Fruit fly (Drosophila melanogaster): ENCODE results near the gene PolI.

Gene PolI

DNA sequence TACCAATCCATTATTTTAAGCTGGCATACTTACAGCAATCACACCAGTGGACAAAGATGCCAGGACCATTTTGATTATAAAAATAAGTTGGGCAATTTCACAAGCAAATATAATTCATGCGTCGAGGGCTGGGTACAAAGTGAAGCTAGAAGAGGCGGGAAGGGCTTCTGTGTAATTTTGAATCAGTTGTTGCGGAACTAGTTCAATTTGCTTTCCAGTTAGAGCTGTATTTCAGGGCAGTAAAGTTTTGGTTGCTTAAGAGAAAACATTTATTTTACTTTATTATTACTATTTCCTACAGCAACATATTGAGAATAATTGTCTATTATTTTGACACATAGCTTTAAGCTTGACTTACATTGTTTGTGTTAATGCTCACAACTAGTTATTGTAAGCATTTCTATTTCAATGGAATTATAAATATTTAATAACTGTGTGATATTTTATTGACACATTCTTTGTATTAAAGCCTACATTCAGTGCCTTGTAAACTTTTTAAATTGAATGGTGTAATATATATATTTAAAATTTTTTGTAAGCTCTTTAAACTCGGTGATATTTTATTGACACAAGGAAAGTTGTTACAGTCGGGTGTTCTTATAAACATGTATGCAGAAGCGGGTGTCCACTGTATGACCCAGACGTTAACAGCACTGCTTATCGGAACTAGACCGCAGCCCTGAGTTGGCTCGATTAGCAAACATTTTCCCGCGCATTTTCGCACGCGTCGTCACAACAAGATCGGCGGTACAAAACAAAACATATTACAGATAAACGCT lies 31.2 kb downstream of the PolI start, which contains the start of the genes RPA1 and Mcm2 (continued):
- TF ChIP-seq chn (GFP tag; optimal IDR thresholded peaks at IDR 0.05) (peak; percentile 68), scrt (GFP tag; optimal IDR thresholded peaks at IDR 0.05) (peak; percentile 55), az2 (GFP tag; optimal IDR thresholded peaks at IDR 0.05) (peak; percentile 81), CG4404 (GFP tag; IDR thresholded peaks at IDR 0.05) (peak; percentile 65), CG17361 (GFP tag; IDR thresholded peaks at IDR 0.05) (peak; percentile 95), seq (GFP tag; IDR thresholded peaks at IDR 0.05) (peak; percentile 43; the same call in 1 of the 2 replicates), pzg (GFP tag; optimal IDR thresholded peaks at IDR 0.05) (peak; percentile 49), onecut (GFP tag; IDR thresholded peaks at IDR 0.05) (peak; percentile 44), CG18619 (GFP tag; optimal IDR thresholded peaks at IDR 0.05) (peak; percentile 80), HLH3B (GFP tag; IDR thresholded peaks at IDR 0.05) (peak; percentile 56), dan (GFP tag; IDR thresholded peaks at IDR 0.05) (no peak), oc (tag; optimal IDR thresholded peaks at IDR 0.05) (peak; percentile 40), klu (GFP tag; IDR thresholded peaks at IDR 0.05) (peak; percentile 80), CG6791 (GFP tag; IDR thresholded peaks at IDR 0.05; ENCODE audit: partially characterized antibody) (peak; percentile 43; the same call in 1 of the 3 replicates), CG8281 (tag; optimal IDR thresholded peaks at IDR 0.05) (peak; percentile 50), ken (GFP tag; IDR thresholded peaks at IDR 0.05) (peak; percentile 78), rib (GFP tag; IDR thresholded peaks at IDR 0.05) (peak; percentile 14; the same call in 1 of the 2 replicates), corto (GFP tag; optimal IDR thresholded peaks at IDR 0.05) (no peak), exex (tag; optimal IDR thresholded peaks at IDR 0.05) (no peak), gem (tag; optimal IDR thresholded peaks at IDR 0.05) (peak; percentile 84), Xbp1 (GFP tag; optimal IDR thresholded peaks at IDR 0.05) (peak; percentile 88), slbo (GFP tag; IDR thresholded peaks at IDR 0.05) (peak; percentile 95), CrebB (tag; optimal IDR thresholded peaks at IDR 0.05) (no peak), E2f1 (GFP tag; IDR thresholded peaks at IDR 0.05) (peak; percentile 93), CG33557 (GFP tag; optimal IDR thresholded peaks at IDR 0.05) (peak; percentile 76), CG15601 (tag; optimal IDR thresholded peaks at IDR 0.05) (peak; percentile 47), Hmr (GFP tag; optimal IDR thresholded peaks at IDR 0.05) (peak; percentile 80), hbn (GFP tag; IDR thresholded peaks at IDR 0.05; ENCODE audit: partially characterized antibody) (no peak), CG9876 (GFP tag; optimal IDR thresholded peaks at IDR 0.05) (peak; percentile 17), NfI (GFP tag; optimal IDR thresholded peaks at IDR 0.05) (peak; percentile 82), CG31365 (tag; optimal IDR thresholded peaks at IDR 0.05) (peak; percentile 86), CTCF (GFP tag; optimal IDR thresholded peaks at IDR 0.05) (peak; percentile 7), bbx (GFP tag; IDR thresholded peaks at IDR 0.05; ENCODE audit: partially characterized antibody) (peak; percentile 39; the same call in 1 of the 2 replicates), CG1603 (tag; optimal IDR thresholded peaks at IDR 0.05) (peak; percentile 32), chm (GFP tag; IDR thresholded peaks at IDR 0.05) (peak; percentile 79), ap (GFP tag; IDR thresholded peaks at IDR 0.05) (peak; percentile 60), CG7745 (tag; optimal IDR thresholded peaks at IDR 0.05) (no peak), Mrtf (GFP tag; IDR thresholded peaks at IDR 0.05) (peak; percentile 75; the same call in 1 of the 3 replicates), CG15011 (GFP tag; optimal IDR thresholded peaks at IDR 0.05) (no peak), CG6272 (GFP tag; IDR thresholded peaks at IDR 0.05) (peak; percentile 79), CG11093 (GFP tag; IDR thresholded peaks at IDR 0.05) (0 out of 3 replicates have a peak, but pooled peaks have one; percentile 64), CG8478 (optimal IDR thresholded peaks at IDR 0.05) (no peak), dati (GFP tag; IDR thresholded peaks at IDR 0.05) (0 out of 2 replicates have a peak, but pooled peaks have one; percentile 23), Aef1 (GFP tag; IDR thresholded peaks at IDR 0.05) (peak; percentile 87), lov (optimal IDR thresholded peaks at IDR 0.05) (no peak), lov (GFP tag; IDR thresholded peaks at IDR 0.05) (no peak), CG7928 (GFP tag; optimal IDR thresholded peaks at IDR 0.05) (peak; percentile 93), CG1024 (GFP tag; IDR thresholded peaks at IDR 0.05) (peak; percentile 35), lbe (GFP tag; optimal IDR thresholded peaks at IDR 0.05) (peak; percentile 49), CG10209 (GFP tag; optimal IDR thresholded peaks at IDR 0.05) (peak; percentile 76)
